Worm (Caenorhabditis elegans) whole organism, early embryonic: Measurements from ENCODE around the gene T03F6.10.

Experiments used
- ama-1 ChIP-seq: fragments of 150-350 bp; optimal IDR thresholded peaks from 2 replicates; lab custom pipeline; 2014
- ceh-36 ChIP-seq: sonication (generic microtip); optimal IDR thresholded peaks from 2 replicates; lab custom pipeline; 2016; ENCODE audit warnings: missing genetic modification characterization, inconsistent platforms, missing compliant biosample characterization
- pes-1 ChIP-seq: fragments of 200-800 bp; sonication (Bioruptor generic); IDR thresholded peaks from 2 replicates; pipeline ENCODE4 v1.3.6; 2022; ENCODE audit warnings: missing genetic modification reagents, missing genetic modification characterization, missing compliant biosample characterization

- TF ChIP-seq ama-1 (lab: Kevin White, UChicago) (no peak), pes-1 (no peak), ceh-36 (tag; lab: Kevin White, UChicago) (no peak)
These were observed 31.4 kb upstream of the T03F6.10 start, which contains the start of gene myo-6 for ce11 chrIII:13409498-13409897.
